Fruit fly (Drosophila melanogaster): ENCODE results near the gene CG7382.

Gene CG7382

DNA sequence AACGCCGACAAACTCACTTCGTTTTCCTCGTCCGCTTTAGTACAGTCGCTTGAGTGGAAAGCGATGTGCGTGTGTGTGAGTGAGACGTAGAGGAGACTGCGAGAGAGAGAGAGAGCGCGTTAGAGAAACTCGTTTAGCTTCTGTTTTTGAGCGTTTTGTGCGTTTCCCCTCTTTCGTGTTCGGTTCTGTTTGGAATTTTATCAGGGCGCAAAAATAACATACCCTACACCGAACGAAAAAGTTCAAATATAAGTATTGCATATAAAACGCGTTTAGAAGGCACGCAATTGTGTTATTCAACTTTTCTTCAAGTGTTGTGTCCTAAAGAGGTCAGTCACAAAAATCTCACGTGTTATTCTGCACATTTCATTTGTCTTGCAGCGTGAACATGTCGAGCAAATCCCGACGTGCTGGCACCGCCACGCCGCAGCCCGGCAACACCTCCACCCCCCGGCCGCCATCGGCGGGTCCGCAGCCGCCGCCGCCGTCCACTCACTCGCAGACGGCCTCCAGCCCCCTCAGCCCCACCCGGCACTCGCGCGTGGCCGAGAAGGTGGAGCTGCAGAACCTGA is 23.3 kb upstream of the CG7382 start (continued):
- TF ChIP-seq unpg (GFP tag; optimal IDR thresholded peaks at IDR 0.05): peak; percentile 59
- TF ChIP-seq CG12744 (GFP tag; optimal IDR thresholded peaks at IDR 0.05): no peak
- no peak for TF ChIP-seq CG15073 (GFP tag; optimal IDR thresholded peaks at IDR 0.05)
- TF ChIP-seq Lpt (GFP tag; optimal IDR thresholded peaks at IDR 0.05): no peak
- TF ChIP-seq CG15269 (tag; optimal IDR thresholded peaks at IDR 0.05): no peak
- TF ChIP-seq Dref (GFP tag; IDR thresholded peaks at IDR 0.05): no peak
- TF ChIP-seq hth (optimal IDR thresholded peaks at IDR 0.05): no peak
- TF ChIP-seq CG9437 (GFP tag; optimal IDR thresholded peaks at IDR 0.05): peak; percentile 4
- no peak for TF ChIP-seq twi (tag; optimal IDR thresholded peaks at IDR 0.05)
- TF ChIP-seq sc (optimal IDR thresholded peaks at IDR 0.05): no peak
- TF ChIP-seq sc (GFP tag; optimal IDR thresholded peaks at IDR 0.05): no peak
- TF ChIP-seq so (GFP tag; IDR thresholded peaks at IDR 0.05): peak; percentile 70; the same call in 1 of the 3 replicates
- peak; percentile 47 for TF ChIP-seq E2f2 (GFP tag; IDR thresholded peaks at IDR 0.05)
- no peak for TF ChIP-seq corto (GFP tag; optimal IDR thresholded peaks at IDR 0.05)
- TF ChIP-seq lmd (GFP tag; IDR thresholded peaks at IDR 0.05): peak; percentile 38; the same call in 1 of the 2 replicates
- no peak for TF ChIP-seq Jarid2 (GFP tag; optimal IDR thresholded peaks at IDR 0.05)
- TF ChIP-seq Camta (GFP tag; optimal IDR thresholded peaks at IDR 0.05): no peak
- TF ChIP-seq Atf6 (GFP tag; IDR thresholded peaks at IDR 0.05): peak; percentile 71
- TF ChIP-seq NFAT (GFP tag; IDR thresholded peaks at IDR 0.05): 0 out of 2 replicates have a peak, but pooled peaks have one; percentile 47
- TF ChIP-seq CG4404 (GFP tag; IDR thresholded peaks at IDR 0.05): 0 out of 2 replicates have a peak, but pooled peaks have one; percentile 23
- peak; percentile 37 for TF ChIP-seq az2 (GFP tag; optimal IDR thresholded peaks at IDR 0.05)
- no peak for TF ChIP-seq kni (GFP tag; optimal IDR thresholded peaks at IDR 0.05)
- peak; percentile 38 for TF ChIP-seq tin (GFP tag; optimal IDR thresholded peaks at IDR 0.05)
- TF ChIP-seq CG17802 (tag; optimal IDR thresholded peaks at IDR 0.05): no peak
- no peak for TF ChIP-seq fru (optimal IDR thresholded peaks at IDR 0.05)
- no peak for TF ChIP-seq CG2875 (GFP tag; optimal IDR thresholded peaks at IDR 0.05)
- TF ChIP-seq Antp (GFP tag; optimal IDR thresholded peaks at IDR 0.05): peak; percentile 49
- peak; percentile 52; the same call in 1 of the 2 replicates for TF ChIP-seq ssp (GFP tag; IDR thresholded peaks at IDR 0.05)
- peak; percentile 29 for TF ChIP-seq CG12155 (GFP tag; optimal IDR thresholded peaks at IDR 0.05)
- TF ChIP-seq Elba2 (GFP tag; optimal IDR thresholded peaks at IDR 0.05): no peak
- TF ChIP-seq CG7357 (GFP tag; IDR thresholded peaks at IDR 0.05): peak; percentile 31; the same call in 1 of the 3 replicates
- TF ChIP-seq H2.0 (GFP tag; IDR thresholded peaks at IDR 0.05): peak; percentile 42; the same call in 1 of the 2 replicates
- peak; percentile 49 for TF ChIP-seq CG13775 (GFP tag; optimal IDR thresholded peaks at IDR 0.05)
- TF ChIP-seq gce (GFP tag; IDR thresholded peaks at IDR 0.05): peak; percentile 36; the same call in 1 of the 3 replicates
- TF ChIP-seq CG16813 (GFP tag; IDR thresholded peaks at IDR 0.05; ENCODE audit: partially characterized antibody): peak; percentile 36; the same call in 1 of the 3 replicates
- no peak for TF ChIP-seq nerfin-2 (GFP tag; IDR thresholded peaks at IDR 0.05; ENCODE audit: partially characterized antibody)
- no peak for TF ChIP-seq Tbp (GFP tag; optimal IDR thresholded peaks at IDR 0.05)

DNA sequence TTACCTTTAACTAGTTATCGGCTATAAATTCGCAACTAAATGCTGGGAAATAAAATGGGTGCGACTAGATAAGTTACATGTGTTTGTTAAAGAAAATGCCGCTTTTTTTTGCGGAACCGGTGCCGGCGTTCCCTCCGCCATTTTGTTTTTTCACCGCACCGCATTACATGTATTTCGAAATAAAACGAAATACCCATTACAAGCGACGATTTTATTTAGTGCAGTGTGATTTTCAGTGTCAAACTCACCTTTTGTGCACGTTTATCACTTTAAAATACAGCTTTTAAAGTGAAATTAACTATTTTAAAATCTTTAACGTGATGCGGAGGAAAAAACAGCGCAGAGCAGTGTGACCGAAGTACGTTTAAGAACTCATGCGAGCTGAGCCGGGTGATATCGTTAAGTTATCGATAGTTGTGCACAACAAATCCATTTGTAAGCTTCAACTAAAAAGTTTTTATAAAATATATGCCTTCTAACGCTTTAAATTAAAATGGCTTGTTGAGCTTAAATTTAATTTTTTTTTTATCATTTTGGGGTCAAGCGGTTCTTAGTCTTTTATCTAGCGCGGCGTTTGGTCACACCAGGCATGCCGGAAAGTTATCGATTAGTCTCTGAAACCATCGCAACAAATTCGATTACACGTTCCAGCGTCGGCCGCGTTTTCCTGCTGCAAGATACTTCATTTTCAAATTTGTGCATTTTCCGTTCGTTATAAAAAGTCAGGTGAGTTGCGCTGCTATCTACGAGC is 22.4 kb upstream of the CG7382 start, which contains the start of the genes Hel25E and Lam:
Gene Hel25E, minus strand, starts transcription at position 380 of the 751 bp plus-strand sequence.
Gene Lam, plus strand, starts transcription at position 546 of the 751 bp plus-strand sequence.
- TF ChIP-seq CG9609 (GFP tag; optimal IDR thresholded peaks at IDR 0.05) (peak; percentile 22), Hmr (GFP tag; optimal IDR thresholded peaks at IDR 0.05) (peak; percentile 51), CG11560 (tag; IDR thresholded peaks at IDR 0.05) (peak; percentile 39; the same call in 1 of the 3 replicates), HmgZ (tag; optimal IDR thresholded peaks at IDR 0.05) (peak; percentile 58), HLH4C (GFP tag; IDR thresholded peaks at IDR 0.05; ENCODE audit: partially characterized antibody) (peak; percentile 81), tll (GFP tag; optimal IDR thresholded peaks at IDR 0.05) (no peak), CG1603 (tag; optimal IDR thresholded peaks at IDR 0.05) (no peak), pzg (GFP tag; optimal IDR thresholded peaks at IDR 0.05) (peak; percentile 78), E2f1 (GFP tag; IDR thresholded peaks at IDR 0.05) (peak; percentile 14; the same call in 1 of the 2 replicates), Abd-B (GFP tag; optimal IDR thresholded peaks at IDR 0.05) (no peak), MESR4 (GFP tag; optimal IDR thresholded peaks at IDR 0.05) (peak; percentile 38), Hr3 (GFP tag; optimal IDR thresholded peaks at IDR 0.05) (peak; percentile 91), CG12391 (tag; optimal IDR thresholded peaks at IDR 0.05) (peak; percentile 63), Dll (GFP tag; IDR thresholded peaks at IDR 0.05; ENCODE audit: partially characterized antibody) (peak; percentile 97)

All from whole organism, embryonic.